Comparison of ENCODE assay signal across 4 fruit fly cellular contexts in the genomic region with DNA sequence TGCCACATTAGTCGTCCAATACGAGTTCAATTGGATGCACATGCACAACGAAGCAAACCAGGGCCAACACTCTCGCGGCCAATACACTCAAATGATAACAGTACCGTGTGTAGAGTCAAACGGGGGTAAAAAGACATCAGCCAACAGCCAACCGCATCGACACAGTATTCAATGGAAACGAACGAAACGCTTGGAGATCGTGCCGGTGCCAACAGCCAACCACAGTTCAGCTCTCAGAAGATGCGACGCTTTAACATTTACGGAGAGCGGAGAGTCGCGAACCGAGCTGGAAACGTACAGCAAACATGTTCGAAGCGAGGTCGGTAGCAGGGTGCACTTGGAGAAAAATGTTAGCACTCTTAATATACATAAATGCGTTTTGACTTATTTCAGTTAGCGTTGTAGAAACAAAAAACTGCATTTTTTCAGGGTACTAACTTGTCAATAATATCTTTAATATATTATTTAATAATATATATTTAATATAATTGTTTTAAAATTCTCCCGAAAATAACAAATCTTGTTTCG.
TF ChIP-seq lines count a peak whose summit lies in the region.

No protein-coding gene starts in this region.

- no peak for TF ChIP-seq CTCF in whole organism, embryonic (GFP tag; optimal IDR thresholded peaks at IDR 0.05; lab: Kevin White, UChicago)

TF ChIP-seq in whole organism, embryonic, 481 proteins besides CTCF, POLR2A, EP300 and RAD21 (continues in another document):
- TF ChIP-seq CG16813 (GFP tag; IDR thresholded peaks at IDR 0.05; lab: Robert Waterston, UW; ENCODE audit: partially characterized antibody) (no peak), ab (GFP tag; optimal IDR thresholded peaks at IDR 0.05; lab: Kevin White, UChicago) (no peak), bab2 (GFP tag; optimal IDR thresholded peaks at IDR 0.05; lab: Kevin White, UChicago) (no peak), Sry-β (GFP tag; optimal IDR thresholded peaks at IDR 0.05; lab: Kevin White, UChicago) (no peak), Optix (GFP tag; IDR thresholded peaks at IDR 0.05; lab: Robert Waterston, UW) (peak; percentile 7; the same call in 1 of the 3 replicates), prd (optimal IDR thresholded peaks at IDR 0.05; lab: Kevin White, UChicago) (no peak), prd (GFP tag; IDR thresholded peaks at IDR 0.05; lab: Robert Waterston, UW) (peak; percentile 78), Deaf1 (tag; optimal IDR thresholded peaks at IDR 0.05; lab: Kevin White, UChicago) (peak; percentile 86), CG12744 (GFP tag; optimal IDR thresholded peaks at IDR 0.05; lab: Kevin White, UChicago) (no peak), slp2 (GFP tag; optimal IDR thresholded peaks at IDR 0.05; lab: Kevin White, UChicago) (no peak), zen (tag; optimal IDR thresholded peaks at IDR 0.05; lab: Kevin White, UChicago) (peak; percentile 56), CG1647 (GFP tag; optimal IDR thresholded peaks at IDR 0.05; lab: Kevin White, UChicago) (no peak), en (GFP tag; optimal IDR thresholded peaks at IDR 0.05; lab: Kevin White, UChicago) (no peak), CG11247 (GFP tag; IDR thresholded peaks at IDR 0.05; lab: Robert Waterston, UW) (no peak), rib (GFP tag; IDR thresholded peaks at IDR 0.05; lab: Robert Waterston, UW) (no peak), Dfd (GFP tag; optimal IDR thresholded peaks at IDR 0.05; lab: Kevin White, UChicago) (no peak), Eip74EF (GFP tag; optimal IDR thresholded peaks at IDR 0.05; lab: Kevin White, UChicago) (no peak), ato (GFP tag; IDR thresholded peaks at IDR 0.05; lab: Robert Waterston, UW; ENCODE audit: partially characterized antibody) (no peak), CG15269 (tag; optimal IDR thresholded peaks at IDR 0.05; lab: Kevin White, UChicago) (no peak), Rfx (GFP tag; IDR thresholded peaks at IDR 0.05; lab: Robert Waterston, UW) (peak; percentile 69; the same call in 1 of the 2 replicates), da (GFP tag; optimal IDR thresholded peaks at IDR 0.05; lab: Kevin White, UChicago) (no peak)

TF ChIP-seq in whole organism, prepupa, 60 proteins besides CTCF, POLR2A, EP300 and RAD21 (continues in another document):
- TF ChIP-seq salr (GFP tag; optimal IDR thresholded peaks at IDR 0.05; lab: Kevin White, UChicago) (peak in 1 of 2 experiments; percentile 25), CG4318 (GFP tag; optimal IDR thresholded peaks at IDR 0.05; lab: Kevin White, UChicago) (peak; percentile 53), CG1621 (tag; optimal IDR thresholded peaks at IDR 0.05; lab: Kevin White, UChicago) (peak; percentile 28), CG15336 (GFP tag; IDR thresholded peaks at IDR 0.05; lab: Robert Waterston, UW) (peak; percentile 83), Ets21C (GFP tag; optimal IDR thresholded peaks at IDR 0.05; lab: Kevin White, UChicago) (no peak), Sox15 (GFP tag; optimal IDR thresholded peaks at IDR 0.05; lab: Kevin White, UChicago) (peak; percentile 18), OdsH (GFP tag; optimal IDR thresholded peaks at IDR 0.05; lab: Kevin White, UChicago) (peak; percentile 68), topi (GFP tag; optimal IDR thresholded peaks at IDR 0.05; lab: Kevin White, UChicago) (peak; percentile 45), Lpt (GFP tag; optimal IDR thresholded peaks at IDR 0.05; lab: Kevin White, UChicago) (peak; percentile 55), CG6854 (GFP tag; optimal IDR thresholded peaks at IDR 0.05; lab: Kevin White, UChicago) (no peak), dsx (GFP tag; optimal IDR thresholded peaks at IDR 0.05; lab: Kevin White, UChicago; ENCODE audit: poor library complexity, severe bottlenecking) (peak; percentile 61), fkh (GFP tag; optimal IDR thresholded peaks at IDR 0.05; lab: Kevin White, UChicago) (no peak), Sox102F (GFP tag; optimal IDR thresholded peaks at IDR 0.05; lab: Kevin White, UChicago) (peak; percentile 40), CG6276 (GFP tag; optimal IDR thresholded peaks at IDR 0.05; lab: Kevin White, UChicago) (peak; percentile 51), CG16779 (tag; optimal IDR thresholded peaks at IDR 0.05; lab: Kevin White, UChicago) (peak; percentile 46), Eip93F (GFP tag; optimal IDR thresholded peaks at IDR 0.05; lab: Kevin White, UChicago) (no peak), CG3919 (GFP tag; optimal IDR thresholded peaks at IDR 0.05; lab: Kevin White, UChicago) (peak; percentile 67), CG10631 (GFP tag; optimal IDR thresholded peaks at IDR 0.05; lab: Kevin White, UChicago) (peak; percentile 70), net (GFP tag; optimal IDR thresholded peaks at IDR 0.05; lab: Kevin White, UChicago) (peak; percentile 58), cyc (GFP tag; optimal IDR thresholded peaks at IDR 0.05; lab: Kevin White, UChicago) (peak; percentile 46), CG34406 (GFP tag; optimal IDR thresholded peaks at IDR 0.05; lab: Kevin White, UChicago) (peak; percentile 74)

TF ChIP-seq in whole organism, pupa, 21 proteins besides CTCF, POLR2A, EP300 and RAD21:
- peak; percentile 71; the same call in 2 of the 3 replicates for TF ChIP-seq fd96Ca (GFP tag; IDR thresholded peaks at IDR 0.05; lab: Robert Waterston, UW)
- TF ChIP-seq Ets98B (GFP tag; IDR thresholded peaks at IDR 0.05; lab: Robert Waterston, UW) = peak; percentile 84
- peak; percentile 62 for TF ChIP-seq CG8301 (tag; optimal IDR thresholded peaks at IDR 0.05; lab: Kevin White, UChicago)
- no peak for TF ChIP-seq CG13204 (GFP tag; optimal IDR thresholded peaks at IDR 0.05; lab: Kevin White, UChicago)
- no peak for TF ChIP-seq gl (tag; optimal IDR thresholded peaks at IDR 0.05; lab: Kevin White, UChicago)
- TF ChIP-seq rn (GFP tag; IDR thresholded peaks at IDR 0.05; lab: Robert Waterston, UW) = peak; percentile 30; the same call in 1 of the 2 replicates
- peak; percentile 42 for TF ChIP-seq EcR (GFP tag; optimal IDR thresholded peaks at IDR 0.05; lab: Kevin White, UChicago)
- peak; percentile 27; the same call in 1 of the 2 replicates for TF ChIP-seq CG10348 (GFP tag; IDR thresholded peaks at IDR 0.05; lab: Robert Waterston, UW)
- TF ChIP-seq CG34367 (tag; optimal IDR thresholded peaks at IDR 0.05; lab: Kevin White, UChicago) = peak; percentile 65
- no peak; the same call in 1 of the 2 replicates for TF ChIP-seq CG12605 (GFP tag; IDR thresholded peaks at IDR 0.05; lab: Robert Waterston, UW)
- peak; percentile 52 for TF ChIP-seq Snoo (tag; optimal IDR thresholded peaks at IDR 0.05; lab: Kevin White, UChicago)
- no peak for TF ChIP-seq D1 (tag; optimal IDR thresholded peaks at IDR 0.05; lab: Kevin White, UChicago)
- TF ChIP-seq CG14655 (GFP tag; optimal IDR thresholded peaks at IDR 0.05; lab: Kevin White, UChicago) = peak; percentile 78
- peak; percentile 45 for TF ChIP-seq Pif1A (GFP tag; optimal IDR thresholded peaks at IDR 0.05; lab: Kevin White, UChicago)
- peak; percentile 73 for TF ChIP-seq CG8159 (tag; optimal IDR thresholded peaks at IDR 0.05; lab: Kevin White, UChicago)
- TF ChIP-seq CG15710 (tag; optimal IDR thresholded peaks at IDR 0.05; lab: Kevin White, UChicago) = peak; percentile 67
- TF ChIP-seq CG4496 (GFP tag; IDR thresholded peaks at IDR 0.05; lab: Robert Waterston, UW) = peak; percentile 73
- peak; percentile 74 for TF ChIP-seq CG9948 (tag; optimal IDR thresholded peaks at IDR 0.05; lab: Kevin White, UChicago)
- TF ChIP-seq CG32121 (GFP tag; IDR thresholded peaks at IDR 0.05; lab: Robert Waterston, UW) = peak; percentile 81
- TF ChIP-seq Pif1B (GFP tag; optimal IDR thresholded peaks at IDR 0.05; lab: Kevin White, UChicago) = peak; percentile 65
- TF ChIP-seq CG17806 (tag; optimal IDR thresholded peaks at IDR 0.05; lab: Kevin White, UChicago) = peak; percentile 69

TF ChIP-seq in whole organism, wandering third instar larva, 38 proteins besides CTCF, POLR2A, EP300 and RAD21 (continues in another document):
- TF ChIP-seq CrebA (GFP tag; optimal IDR thresholded peaks at IDR 0.05; lab: Kevin White, UChicago; ENCODE audit: borderline replicate concordance) = no peak
- no peak for TF ChIP-seq Hr78 (GFP tag; optimal IDR thresholded peaks at IDR 0.05; lab: Kevin White, UChicago)
- TF ChIP-seq OdsH (GFP tag; optimal IDR thresholded peaks at IDR 0.05; lab: Kevin White, UChicago) = peak; percentile 50
- peak; percentile 39 for TF ChIP-seq h (GFP tag; optimal IDR thresholded peaks at IDR 0.05; lab: Kevin White, UChicago)
- TF ChIP-seq Sp1 (GFP tag; optimal IDR thresholded peaks at IDR 0.05; lab: Kevin White, UChicago) = peak; percentile 68
- peak; percentile 27 for TF ChIP-seq brk (GFP tag; optimal IDR thresholded peaks at IDR 0.05; lab: Kevin White, UChicago)
- no peak for TF ChIP-seq Jra (GFP tag; optimal IDR thresholded peaks at IDR 0.05; lab: Kevin White, UChicago)
- TF ChIP-seq GATAd (GFP tag; optimal IDR thresholded peaks at IDR 0.05; lab: Kevin White, UChicago) = no peak
- TF ChIP-seq foxo (GFP tag; optimal IDR thresholded peaks at IDR 0.05; lab: Kevin White, UChicago) = peak in 1 of 2 experiments; percentile 65
- no peak for TF ChIP-seq Rel (GFP tag; optimal IDR thresholded peaks at IDR 0.05; lab: Kevin White, UChicago)
- no peak for TF ChIP-seq Rel (tag; optimal IDR thresholded peaks at IDR 0.05; lab: Kevin White, UChicago)
- no peak for TF ChIP-seq Dfd (GFP tag; optimal IDR thresholded peaks at IDR 0.05; lab: Kevin White, UChicago)
- TF ChIP-seq woc (GFP tag; optimal IDR thresholded peaks at IDR 0.05; lab: Kevin White, UChicago) = peak; percentile 12
- TF ChIP-seq HLH106 (tag; optimal IDR thresholded peaks at IDR 0.05; lab: Kevin White, UChicago) = peak; percentile 75
- peak; percentile 37 for TF ChIP-seq sage (GFP tag; optimal IDR thresholded peaks at IDR 0.05; lab: Kevin White, UChicago)
- TF ChIP-seq tai (GFP tag; optimal IDR thresholded peaks at IDR 0.05; lab: Kevin White, UChicago) = no peak
- TF ChIP-seq br (GFP tag; optimal IDR thresholded peaks at IDR 0.05; lab: Kevin White, UChicago) = peak; percentile 4
- no peak for TF ChIP-seq dl (GFP tag; optimal IDR thresholded peaks at IDR 0.05; lab: Kevin White, UChicago; ENCODE audit: insufficient read depth in 1 of 2, partially characterized antibody in 2 of 2)
- TF ChIP-seq Dif (GFP tag; optimal IDR thresholded peaks at IDR 0.05; lab: Kevin White, UChicago; ENCODE audit: partially characterized antibody) = no peak
- TF ChIP-seq fru (GFP tag; optimal IDR thresholded peaks at IDR 0.05; lab: Kevin White, UChicago) = peak; percentile 6
- no peak for TF ChIP-seq CG9705 (GFP tag; optimal IDR thresholded peaks at IDR 0.05; lab: Kevin White, UChicago)
- peak; percentile 53 for TF ChIP-seq psq (GFP tag; optimal IDR thresholded peaks at IDR 0.05; lab: Kevin White, UChicago)
- no peak for TF ChIP-seq Vsx2 (GFP tag; optimal IDR thresholded peaks at IDR 0.05; lab: Kevin White, UChicago; ENCODE audit: partially characterized antibody)
- no peak for TF ChIP-seq N (GFP tag; optimal IDR thresholded peaks at IDR 0.05; lab: Kevin White, UChicago)
- TF ChIP-seq Myc (optimal IDR thresholded peaks at IDR 0.05; lab: Kevin White, UChicago) = no peak
- no peak for TF ChIP-seq Hnf4 (GFP tag; optimal IDR thresholded peaks at IDR 0.05; lab: Kevin White, UChicago)
- no peak for TF ChIP-seq dmrt93B (GFP tag; optimal IDR thresholded peaks at IDR 0.05; lab: Kevin White, UChicago)
- TF ChIP-seq rgr (GFP tag; optimal IDR thresholded peaks at IDR 0.05; lab: Kevin White, UChicago) = peak; percentile 66
